Worm (Caenorhabditis elegans) whole organism, L4/young adult: ENCODE results near the gene algn-12.

Experiments used
- W03F9.2 ChIP-seq: fragments of 150-350 bp; optimal IDR thresholded peaks from 2 replicates; lab custom pipeline; 2014; ENCODE audit warnings: missing biosample characterization, missing genetic modification characterization
- dao-5 ChIP-seq: sonication (generic microtip); optimal IDR thresholded peaks from 2 replicates; lab custom pipeline; 2016; ENCODE audit warnings: missing genotype, missing genetic modification characterization, moderate library complexity, missing compliant biosample characterization
- him-1 ChIP-seq: sonication (generic microtip); optimal IDR thresholded peaks from 2 replicates; lab custom pipeline; 2016; ENCODE audit warnings: missing genotype, missing genetic modification reagents, missing genetic modification characterization, missing compliant biosample characterization

- TF ChIP-seq dao-5 (tag; lab: Kevin White, UChicago) (no peak), W03F9.2 (tag; lab: Kevin White, UChicago) (no peak), him-1 (tag; lab: Kevin White, UChicago) (no peak)
These were observed 4.2 kb downstream of the algn-12 start for ce11 chrV:8039085-8039525.
